Fruit fly (Drosophila melanogaster): ENCODE data around the gene CG46464.

- TF ChIP-seq CG14655 (GFP tag; optimal IDR thresholded peaks at IDR 0.05), result no peak
- TF ChIP-seq D1 (tag; optimal IDR thresholded peaks at IDR 0.05), result no peak
- TF ChIP-seq CG8301 (tag; optimal IDR thresholded peaks at IDR 0.05), result no peak
- TF ChIP-seq EcR (GFP tag; optimal IDR thresholded peaks at IDR 0.05), result no peak
- no peak for TF ChIP-seq CG15710 (tag; optimal IDR thresholded peaks at IDR 0.05)
- no peak for TF ChIP-seq CG34367 (tag; optimal IDR thresholded peaks at IDR 0.05)
- no peak for TF ChIP-seq Pif1A (GFP tag; optimal IDR thresholded peaks at IDR 0.05)
- TF ChIP-seq Pif1B (GFP tag; optimal IDR thresholded peaks at IDR 0.05), result no peak
- no peak for TF ChIP-seq Snoo (tag; optimal IDR thresholded peaks at IDR 0.05)
- TF ChIP-seq CG12605 (GFP tag; IDR thresholded peaks at IDR 0.05), result no peak
- TF ChIP-seq CG17806 (tag; optimal IDR thresholded peaks at IDR 0.05), result no peak
- TF ChIP-seq CG13204 (GFP tag; optimal IDR thresholded peaks at IDR 0.05), result no peak
- no peak for TF ChIP-seq CG9948 (tag; optimal IDR thresholded peaks at IDR 0.05)
Observed at dm6 chrX:17481659-17482266, 38.0 kb upstream of the CG46464 start.

Measured in whole organism, pupa.